Fruit fly (Drosophila melanogaster): ENCODE data around the gene pcx.

pcx gene

dm6 chrX:2222181-2222790 lies 2.8 kb upstream of the pcx start, which contains the start of gene Vinc:
Gene Vinc, minus strand, starts transcription at chrX:2222567.
- TF ChIP-seq Dll (optimal IDR thresholded peaks at IDR 0.05), result no peak
- no peak for TF ChIP-seq pan (optimal IDR thresholded peaks at IDR 0.05)
- no peak for TF ChIP-seq CG8478 (optimal IDR thresholded peaks at IDR 0.05)
- TF ChIP-seq psq (optimal IDR thresholded peaks at IDR 0.05), result no peak
- TF ChIP-seq EcR (GFP tag; optimal IDR thresholded peaks at IDR 0.05), result no peak
- TF ChIP-seq usp (GFP tag; optimal IDR thresholded peaks at IDR 0.05), result no peak

DNA sequence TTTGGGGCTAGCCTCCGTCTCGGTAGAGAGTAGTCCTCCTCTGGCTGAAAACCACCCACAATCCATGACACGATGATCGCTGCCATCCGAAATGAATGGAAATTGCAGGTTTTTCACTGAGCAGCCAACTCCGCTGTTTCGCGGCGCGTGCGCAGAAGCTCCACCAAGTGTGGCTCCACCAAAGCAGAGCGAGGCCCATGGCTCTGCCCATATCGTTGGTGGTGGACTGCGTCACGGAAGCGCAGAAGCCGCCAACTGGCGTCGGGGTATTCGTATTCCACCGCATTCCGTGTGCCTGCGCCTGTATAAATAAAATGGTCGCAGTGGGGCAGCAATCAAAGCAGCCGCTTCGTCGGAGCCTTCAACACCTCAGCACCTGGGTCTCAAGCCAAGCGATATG lies 1.6 kb upstream of the pcx start, which contains the start of gene CG14052:
TSS of gene CG14052 (plus strand) at position 301 of the 400 bp plus-strand sequence.
- no peak for TF ChIP-seq usp (GFP tag; optimal IDR thresholded peaks at IDR 0.05)
- TF ChIP-seq EcR (GFP tag; optimal IDR thresholded peaks at IDR 0.05), result no peak
- no peak for TF ChIP-seq Dll (optimal IDR thresholded peaks at IDR 0.05)
- TF ChIP-seq CG8478 (optimal IDR thresholded peaks at IDR 0.05), result no peak
- no peak for TF ChIP-seq pan (optimal IDR thresholded peaks at IDR 0.05)
- TF ChIP-seq psq (optimal IDR thresholded peaks at IDR 0.05), result no peak

dm6 chrX:2241842-2242241 lies 16.7 kb downstream of the pcx start, which contains the start of gene kz:
Gene kz, minus strand, starts transcription at chrX:2242035.
- TF ChIP-seq usp (GFP tag; optimal IDR thresholded peaks at IDR 0.05), result no peak
- no peak for TF ChIP-seq pan (optimal IDR thresholded peaks at IDR 0.05)
- no peak for TF ChIP-seq psq (optimal IDR thresholded peaks at IDR 0.05)
- TF ChIP-seq CG8478 (optimal IDR thresholded peaks at IDR 0.05), result no peak
- no peak for TF ChIP-seq EcR (GFP tag; optimal IDR thresholded peaks at IDR 0.05)
- no peak for TF ChIP-seq Dll (optimal IDR thresholded peaks at IDR 0.05)

- TF ChIP-seq pan (optimal IDR thresholded peaks at IDR 0.05) (no peak), usp (GFP tag; optimal IDR thresholded peaks at IDR 0.05) (no peak), psq (optimal IDR thresholded peaks at IDR 0.05) (no peak), EcR (GFP tag; optimal IDR thresholded peaks at IDR 0.05) (no peak), Dll (optimal IDR thresholded peaks at IDR 0.05) (no peak), CG8478 (optimal IDR thresholded peaks at IDR 0.05) (no peak)
Measured at dm6 chrX:2242897-2243296, 17.8 kb downstream of the pcx start.

DNA sequence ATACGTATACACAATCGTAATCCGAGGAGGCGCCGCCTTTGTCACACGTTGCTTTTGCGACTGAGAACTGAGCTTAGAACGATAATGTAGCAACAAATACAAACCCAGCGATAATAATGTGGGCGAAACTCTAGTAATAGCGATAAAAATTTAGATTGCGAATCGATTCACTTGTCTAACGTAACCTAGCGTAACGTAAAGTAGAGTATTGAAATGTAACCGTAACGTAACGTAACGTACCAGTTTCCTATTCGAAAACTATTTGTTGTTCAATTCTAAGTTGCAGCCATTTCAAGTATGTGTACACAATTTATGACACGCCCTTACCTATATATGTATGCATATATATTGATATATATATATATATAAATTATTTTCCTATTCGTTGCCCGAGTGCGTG lies 19.7 kb downstream of the pcx start:
- TF ChIP-seq EcR (GFP tag; optimal IDR thresholded peaks at IDR 0.05) (no peak), pan (optimal IDR thresholded peaks at IDR 0.05) (no peak), psq (optimal IDR thresholded peaks at IDR 0.05) (no peak), Dll (optimal IDR thresholded peaks at IDR 0.05) (no peak), CG8478 (optimal IDR thresholded peaks at IDR 0.05) (no peak), usp (GFP tag; optimal IDR thresholded peaks at IDR 0.05) (no peak)

DNA sequence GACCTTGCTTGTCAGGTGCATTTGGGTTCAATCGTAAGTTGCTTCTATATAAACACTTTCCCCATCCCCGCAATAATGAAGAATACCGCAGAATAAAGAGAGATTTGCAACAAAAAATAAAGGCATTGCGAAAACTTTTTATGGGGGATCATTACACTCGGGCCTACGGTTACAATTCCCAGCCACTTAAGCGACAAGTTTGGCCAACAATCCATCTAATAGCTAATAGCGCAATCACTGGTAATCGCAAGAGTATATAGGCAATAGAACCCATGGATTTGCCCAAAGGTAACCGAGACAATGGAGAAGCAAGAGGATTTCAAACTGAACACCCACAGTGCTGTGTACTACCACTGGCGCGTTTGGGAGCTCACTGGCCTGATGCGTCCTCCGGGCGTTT lies 20.8 kb downstream of the pcx start, which contains the start of gene Or2a:
TSS of gene Or2a (plus strand) at position 301 of the 400 bp plus-strand sequence.
- no peak for TF ChIP-seq CG8478 (optimal IDR thresholded peaks at IDR 0.05)
- no peak for TF ChIP-seq EcR (GFP tag; optimal IDR thresholded peaks at IDR 0.05)
- no peak for TF ChIP-seq Dll (optimal IDR thresholded peaks at IDR 0.05)

DNA sequence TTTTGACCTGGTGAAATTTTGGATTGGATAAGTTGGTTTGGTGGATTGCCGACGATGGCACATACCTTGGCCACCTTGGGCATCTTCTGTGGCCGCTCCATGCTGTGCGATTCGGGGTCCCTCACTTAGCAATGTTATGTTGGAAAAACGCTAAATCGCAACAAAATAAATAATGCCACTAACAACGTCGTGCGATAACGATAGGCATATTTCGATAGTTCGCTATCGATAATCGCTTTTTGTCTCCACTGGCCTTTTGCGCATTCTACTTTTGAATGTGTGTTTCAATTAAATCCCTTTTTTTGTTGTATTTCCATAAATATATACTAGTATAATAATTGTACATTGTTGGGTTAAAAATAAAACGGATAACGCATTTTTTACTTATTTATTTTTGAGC lies 24.7 kb downstream of the pcx start, which contains the start of gene crn:
TSS of gene crn (minus strand) at position 221 of the 400 bp plus-strand sequence.
- TF ChIP-seq Dll (optimal IDR thresholded peaks at IDR 0.05) (no peak), pan (optimal IDR thresholded peaks at IDR 0.05) (no peak), usp (GFP tag; optimal IDR thresholded peaks at IDR 0.05) (no peak), EcR (GFP tag; optimal IDR thresholded peaks at IDR 0.05) (no peak), psq (optimal IDR thresholded peaks at IDR 0.05) (no peak)

DNA sequence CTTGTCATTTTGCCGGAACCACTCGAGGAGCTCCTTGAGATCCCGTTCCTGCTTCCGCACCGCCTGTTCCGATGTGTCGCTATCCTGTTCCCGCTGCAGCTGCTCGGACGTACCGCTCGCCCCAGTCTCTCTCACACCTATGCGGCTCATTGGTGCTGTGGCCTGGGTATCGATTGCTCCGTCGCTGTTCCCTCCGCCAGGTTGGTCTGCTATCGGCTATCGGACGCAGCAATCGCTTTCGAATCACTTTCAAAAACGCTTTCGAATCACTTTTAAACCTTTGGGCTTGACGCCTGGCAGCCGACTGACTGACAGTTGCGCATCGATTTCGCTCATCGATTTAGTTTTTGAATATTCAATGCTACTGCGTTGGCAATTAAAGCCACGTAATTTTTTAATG lies 26.6 kb downstream of the pcx start, which contains the start of gene CG3191:
TSS of gene CG3191 (minus strand) at position 306 of the 400 bp plus-strand sequence.
- TF ChIP-seq psq (optimal IDR thresholded peaks at IDR 0.05) (no peak), usp (GFP tag; optimal IDR thresholded peaks at IDR 0.05) (no peak), CG8478 (optimal IDR thresholded peaks at IDR 0.05) (no peak), pan (optimal IDR thresholded peaks at IDR 0.05) (no peak), EcR (GFP tag; optimal IDR thresholded peaks at IDR 0.05) (no peak), Dll (optimal IDR thresholded peaks at IDR 0.05) (no peak)

DNA sequence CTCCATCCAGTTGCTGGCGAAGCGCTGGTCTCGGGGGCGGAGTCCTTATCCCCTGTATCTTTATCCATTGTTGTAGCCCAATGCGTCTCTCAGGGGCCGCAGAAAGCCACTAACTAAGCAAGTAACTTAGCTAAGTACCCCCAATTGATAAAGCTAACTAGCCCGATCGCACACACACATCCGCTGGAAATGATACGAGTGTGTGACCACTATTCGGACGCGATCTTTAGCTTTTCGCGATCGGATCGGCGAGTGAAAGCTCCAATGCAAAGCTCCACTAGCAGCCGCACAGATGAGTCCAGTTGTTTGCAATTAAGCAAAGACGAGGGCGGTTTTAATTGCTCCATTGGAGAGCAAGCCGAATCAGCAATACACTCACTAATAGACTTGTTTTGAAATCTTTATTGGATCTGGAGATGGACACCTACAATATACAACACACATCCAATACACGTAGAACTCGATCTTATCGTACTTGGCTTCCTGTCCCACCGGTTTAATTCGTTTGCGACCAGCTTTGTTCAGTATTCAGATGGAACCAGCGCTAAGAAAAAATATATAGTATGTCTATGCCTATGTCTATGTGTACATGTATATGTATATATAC lies 29.0 kb downstream of the pcx start, which contains the start of gene CG3091:
TSS of gene CG3091 (minus strand) at position 178 of the 607 bp plus-strand sequence.
- TF ChIP-seq CG8478 (optimal IDR thresholded peaks at IDR 0.05), result no peak
- TF ChIP-seq usp (GFP tag; optimal IDR thresholded peaks at IDR 0.05), result no peak
- TF ChIP-seq psq (optimal IDR thresholded peaks at IDR 0.05), result no peak
- TF ChIP-seq pan (optimal IDR thresholded peaks at IDR 0.05), result no peak
- no peak for TF ChIP-seq Dll (optimal IDR thresholded peaks at IDR 0.05)

DNA sequence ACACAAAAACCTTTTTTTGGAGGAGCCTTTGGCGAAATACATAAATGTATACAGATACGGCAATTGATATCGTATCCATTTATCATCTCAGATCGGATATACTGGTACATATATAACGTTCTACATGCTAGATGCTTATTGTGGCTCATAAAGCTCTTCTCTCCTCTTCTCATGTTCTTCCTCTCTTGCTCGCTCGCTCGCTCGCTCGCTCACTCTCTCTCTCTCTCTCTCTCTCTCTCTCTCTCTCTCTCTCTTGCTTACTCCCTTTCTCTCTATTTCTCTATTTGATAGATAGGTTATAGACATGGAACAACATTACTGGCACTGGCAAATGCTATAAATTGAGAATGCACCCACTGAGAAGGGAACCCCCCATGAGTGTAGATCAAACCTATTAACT lies 29.9 kb downstream of the pcx start:
- TF ChIP-seq psq (optimal IDR thresholded peaks at IDR 0.05), result no peak

- TF ChIP-seq usp (GFP tag; optimal IDR thresholded peaks at IDR 0.05) (no peak), Dll (optimal IDR thresholded peaks at IDR 0.05) (no peak), EcR (GFP tag; optimal IDR thresholded peaks at IDR 0.05) (no peak), pan (optimal IDR thresholded peaks at IDR 0.05) (no peak), psq (optimal IDR thresholded peaks at IDR 0.05) (no peak), CG8478 (optimal IDR thresholded peaks at IDR 0.05) (no peak)
Measured at dm6 chrX:2258602-2259233, 33.6 kb downstream of the pcx start.

- TF ChIP-seq CG8478 (optimal IDR thresholded peaks at IDR 0.05) (no peak), EcR (GFP tag; optimal IDR thresholded peaks at IDR 0.05) (no peak), Dll (optimal IDR thresholded peaks at IDR 0.05) (no peak), pan (optimal IDR thresholded peaks at IDR 0.05) (no peak), usp (GFP tag; optimal IDR thresholded peaks at IDR 0.05) (no peak), psq (optimal IDR thresholded peaks at IDR 0.05) (no peak)
Measured at dm6 chrX:2259763-2260162, 34.7 kb downstream of the pcx start, which contains the start of gene CG3078. Gene CG3078, minus strand, starts transcription at chrX:2259863.

All from whole organism.